Fruit fly (Drosophila melanogaster): Measurements from ENCODE around the gene CG14130.

CG14130 gene

DNA sequence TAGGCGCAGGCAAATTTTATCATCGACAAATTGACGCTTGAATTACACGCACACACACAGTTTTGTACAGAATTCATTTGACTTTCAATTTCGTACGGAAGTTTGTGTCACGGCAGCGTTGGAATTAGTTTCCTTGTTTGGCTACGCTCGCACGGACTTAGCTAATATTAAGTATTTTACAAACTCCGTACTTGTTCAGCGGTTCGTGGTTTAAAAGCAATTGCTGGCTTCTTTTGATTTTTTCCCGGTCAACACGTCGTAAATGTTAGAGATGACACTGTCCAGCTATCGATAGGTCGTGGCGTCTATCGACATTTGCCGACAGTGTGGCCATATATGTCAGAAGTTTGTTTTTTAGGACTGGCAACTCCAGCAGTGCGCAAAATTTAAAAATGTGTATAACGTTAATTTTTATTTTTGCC is 18.1 kb downstream of the CG14130 start, which contains the start of gene CycA (continued):
- no peak for TF ChIP-seq esg (GFP tag; conservative IDR thresholded peaks at IDR 0.05)
- no peak for TF ChIP-seq slou (GFP tag; optimal IDR thresholded peaks at IDR 0.05)
- TF ChIP-seq CG9797 (GFP tag; optimal IDR thresholded peaks at IDR 0.05) = peak; percentile 94
- TF ChIP-seq B-H1 (GFP tag; IDR thresholded peaks at IDR 0.05) = no peak
- peak; percentile 7 for TF ChIP-seq CG30020 (tag; optimal IDR thresholded peaks at IDR 0.05)
- no peak for TF ChIP-seq prd (optimal IDR thresholded peaks at IDR 0.05)
- no peak for TF ChIP-seq prd (GFP tag; IDR thresholded peaks at IDR 0.05)
- peak; percentile 85 for TF ChIP-seq Myb (GFP tag; optimal IDR thresholded peaks at IDR 0.05)
- TF ChIP-seq CG11560 (tag; IDR thresholded peaks at IDR 0.05) = no peak
- no peak for TF ChIP-seq Ada2b (GFP tag; IDR thresholded peaks at IDR 0.05)
- TF ChIP-seq CG7357 (GFP tag; IDR thresholded peaks at IDR 0.05) = no peak
- no peak for TF ChIP-seq gce (GFP tag; IDR thresholded peaks at IDR 0.05)
- TF ChIP-seq Fer3 (tag; optimal IDR thresholded peaks at IDR 0.05) = no peak
- peak; percentile 47 for TF ChIP-seq CG17829 (tag; optimal IDR thresholded peaks at IDR 0.05)
- no peak for TF ChIP-seq exex (tag; optimal IDR thresholded peaks at IDR 0.05)
- TF ChIP-seq pnt (GFP tag; optimal IDR thresholded peaks at IDR 0.05) = no peak
- TF ChIP-seq Dfd (GFP tag; optimal IDR thresholded peaks at IDR 0.05) = no peak
- TF ChIP-seq CG6813 (GFP tag; optimal IDR thresholded peaks at IDR 0.05) = no peak
- TF ChIP-seq nom (GFP tag; optimal IDR thresholded peaks at IDR 0.05) = no peak
- TF ChIP-seq CG10366 (GFP tag; IDR thresholded peaks at IDR 0.05) = no peak
- no peak for TF ChIP-seq nerfin-1 (tag; optimal IDR thresholded peaks at IDR 0.05)
- TF ChIP-seq CG14667 (GFP tag; IDR thresholded peaks at IDR 0.05) = no peak
- no peak for TF ChIP-seq MTF-1 (GFP tag; optimal IDR thresholded peaks at IDR 0.05; ENCODE audit: borderline replicate concordance)
- no peak for TF ChIP-seq CG11247 (GFP tag; IDR thresholded peaks at IDR 0.05)
- no peak for TF ChIP-seq CG13775 (GFP tag; optimal IDR thresholded peaks at IDR 0.05)
- TF ChIP-seq abd-A (tag; optimal IDR thresholded peaks at IDR 0.05) = no peak
- TF ChIP-seq ro (GFP tag; IDR thresholded peaks at IDR 0.05) = no peak
- no peak for TF ChIP-seq CG4854 (GFP tag; optimal IDR thresholded peaks at IDR 0.05)
- TF ChIP-seq Tbp (GFP tag; optimal IDR thresholded peaks at IDR 0.05) = no peak
- no peak for TF ChIP-seq H2.0 (GFP tag; IDR thresholded peaks at IDR 0.05)
- no peak for TF ChIP-seq Elba2 (GFP tag; optimal IDR thresholded peaks at IDR 0.05)
- TF ChIP-seq sc (optimal IDR thresholded peaks at IDR 0.05) = no peak
- TF ChIP-seq sc (GFP tag; optimal IDR thresholded peaks at IDR 0.05) = no peak
- TF ChIP-seq NfI (GFP tag; optimal IDR thresholded peaks at IDR 0.05) = no peak
- TF ChIP-seq CG4617 (GFP tag; optimal IDR thresholded peaks at IDR 0.05; ENCODE audit: borderline replicate concordance) = peak; percentile 29
- no peak for TF ChIP-seq Sox102F (GFP tag; optimal IDR thresholded peaks at IDR 0.05)
- TF ChIP-seq mld (GFP tag; IDR thresholded peaks at IDR 0.05; ENCODE audit: partially characterized antibody) = peak; percentile 65
- peak; percentile 22 for TF ChIP-seq Max (GFP tag; optimal IDR thresholded peaks at IDR 0.05)
- peak; percentile 65 for TF ChIP-seq CoRest (tag; optimal IDR thresholded peaks at IDR 0.05)
- no peak for TF ChIP-seq Hr3 (GFP tag; optimal IDR thresholded peaks at IDR 0.05)
- TF ChIP-seq tll (GFP tag; optimal IDR thresholded peaks at IDR 0.05) = peak in 1 of 2 experiments; percentile 82
- TF ChIP-seq hkb (optimal IDR thresholded peaks at IDR 0.05) = peak; percentile 12
- TF ChIP-seq hkb (GFP tag; IDR thresholded peaks at IDR 0.05) = 0 out of 2 replicates have a peak, but pooled peaks have one; percentile 13
- TF ChIP-seq Opbp (GFP tag; IDR thresholded peaks at IDR 0.05; ENCODE audit: partially characterized antibody) = peak; percentile 94
- TF ChIP-seq Dp (GFP tag; optimal IDR thresholded peaks at IDR 0.05) = peak; percentile 100
- TF ChIP-seq Ets97D (GFP tag; optimal IDR thresholded peaks at IDR 0.05) = peak; percentile 83
- TF ChIP-seq sim (GFP tag; IDR thresholded peaks at IDR 0.05) = no peak
- no peak for TF ChIP-seq Rfx (GFP tag; IDR thresholded peaks at IDR 0.05)
- no peak for TF ChIP-seq oc (tag; optimal IDR thresholded peaks at IDR 0.05)
- no peak for TF ChIP-seq slbo (GFP tag; IDR thresholded peaks at IDR 0.05)
- TF ChIP-seq nerfin-2 (GFP tag; IDR thresholded peaks at IDR 0.05; ENCODE audit: partially characterized antibody) = peak; percentile 54; the same call in 1 of the 2 replicates
- no peak for TF ChIP-seq aop (GFP tag; IDR thresholded peaks at IDR 0.05)

Data from whole organism, embryonic.